Fruit fly (Drosophila melanogaster): ENCODE data around the gene Abcd3.

DNA sequence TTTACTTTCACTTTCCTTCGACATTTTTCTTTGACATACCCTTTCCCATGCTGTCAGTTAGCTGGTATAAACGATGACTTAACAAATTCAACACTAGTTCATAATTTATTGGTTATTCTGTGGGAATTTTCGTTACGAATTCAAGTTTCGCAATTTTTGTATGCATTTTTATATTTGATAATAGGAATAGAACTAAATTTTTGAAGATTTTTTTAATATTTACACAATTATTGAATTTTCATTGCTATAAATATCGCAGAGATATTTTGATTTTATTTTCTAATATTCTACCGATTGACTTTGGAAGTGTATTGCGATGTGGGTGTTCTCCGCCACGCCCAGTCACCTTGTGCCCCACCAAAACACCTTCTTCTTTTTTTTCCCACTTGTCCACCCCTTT, 55.6 kb downstream of the Abcd3 start:
- no peak for TF ChIP-seq Rfx (GFP tag; IDR thresholded peaks at IDR 0.05)
- no peak for TF ChIP-seq hth (optimal IDR thresholded peaks at IDR 0.05)
- no peak for TF ChIP-seq dan (GFP tag; IDR thresholded peaks at IDR 0.05)
- TF ChIP-seq CG8089 (GFP tag; optimal IDR thresholded peaks at IDR 0.05) = no peak
- TF ChIP-seq Nf-YB (GFP tag; optimal IDR thresholded peaks at IDR 0.05) = no peak
- no peak for TF ChIP-seq vvl (GFP tag; IDR thresholded peaks at IDR 0.05)
- TF ChIP-seq Sox100B (GFP tag; optimal IDR thresholded peaks at IDR 0.05) = no peak
- no peak for TF ChIP-seq CG12219 (GFP tag; optimal IDR thresholded peaks at IDR 0.05)
- no peak for TF ChIP-seq CG4328 (GFP tag; optimal IDR thresholded peaks at IDR 0.05)
- TF ChIP-seq CG7357 (GFP tag; IDR thresholded peaks at IDR 0.05) = no peak
